Worm (Caenorhabditis elegans): ENCODE measurements around the gene K12H6.5.
A peak's percentile ranks its signal among the peaks of the same experiment; 100 is the strongest.

K12H6.5 gene

ce11 chrII:2804245-2804644 lies 21.7 kb downstream of the K12H6.5 start:
- no peak for TF ChIP-seq cebp-1 (GFP tag; IDR thresholded peaks at IDR 0.05)
- peak; percentile 2 for TF ChIP-seq cebp-1 (tag; optimal IDR thresholded peaks at IDR 0.05)
- TF ChIP-seq let-607 (tag; optimal IDR thresholded peaks at IDR 0.05) = no peak
- TF ChIP-seq ztf-3 (GFP tag; optimal IDR thresholded peaks at IDR 0.05) = no peak
- TF ChIP-seq ztf-25 (GFP tag; IDR thresholded peaks at IDR 0.05) = no peak
- TF ChIP-seq somi-1 (GFP tag; optimal IDR thresholded peaks at IDR 0.05) = peak; percentile 45
- no peak for TF ChIP-seq ceh-79 (tag; optimal IDR thresholded peaks at IDR 0.05)
- TF ChIP-seq him-1 (tag; optimal IDR thresholded peaks at IDR 0.05) = no peak
- peak; percentile 36 for TF ChIP-seq F23B12.7 (tag; optimal IDR thresholded peaks at IDR 0.05; ENCODE audit: insufficient read depth)
- peak; percentile 33; the same call in 1 of the 2 replicates for TF ChIP-seq hmg-1.2 (GFP tag; IDR thresholded peaks at IDR 0.05)
- no peak for TF ChIP-seq pbrm-1 (GFP tag; IDR thresholded peaks at IDR 0.05)
- TF ChIP-seq let-526 (GFP tag; IDR thresholded peaks at IDR 0.05) = no peak

ce11 chrII:2802804-2803586 lies 23.0 kb downstream of the K12H6.5 start:
- TF ChIP-seq cebp-1 (GFP tag; IDR thresholded peaks at IDR 0.05) (no peak), cebp-1 (tag; optimal IDR thresholded peaks at IDR 0.05) (peak; percentile 44), nhr-80 (tag; optimal IDR thresholded peaks at IDR 0.05) (peak; percentile 75), hmg-1.2 (GFP tag; IDR thresholded peaks at IDR 0.05) (peak; percentile 91), madf-6 (GFP tag; IDR thresholded peaks at IDR 0.05) (no peak), Y53G8AR.9 (GFP tag; conservative IDR thresholded peaks at IDR 0.05) (no peak)

ce11 chrII:2801764-2802163 lies 24.2 kb downstream of the K12H6.5 start:
- TF ChIP-seq atf-7 (tag; optimal IDR thresholded peaks at IDR 0.05) (no peak), D2030.7 (GFP tag; IDR thresholded peaks at IDR 0.05) (no peak), ztf-18 (tag; optimal IDR thresholded peaks at IDR 0.05) (no peak), zfh-2 (GFP tag; conservative IDR thresholded peaks at IDR 0.05) (peak; percentile 58; the same call in 1 of the 2 replicates), athp-1 (tag; optimal IDR thresholded peaks at IDR 0.05) (no peak), B0019.2 (GFP tag; conservative IDR thresholded peaks at IDR 0.05) (no peak), egl-44 (GFP tag; IDR thresholded peaks at IDR 0.05) (no peak), T26A5.8 (tag; optimal IDR thresholded peaks at IDR 0.05) (no peak), hmg-1.2 (GFP tag; IDR thresholded peaks at IDR 0.05) (peak; percentile 55), madf-8 (GFP tag; conservative IDR thresholded peaks at IDR 0.05) (no peak), chd-7 (tag; optimal IDR thresholded peaks at IDR 0.05) (no peak), ceh-27 (GFP tag; optimal IDR thresholded peaks at IDR 0.05) (no peak)

- no peak for TF ChIP-seq somi-1 (GFP tag; optimal IDR thresholded peaks at IDR 0.05)
- TF ChIP-seq nhr-80 (tag; optimal IDR thresholded peaks at IDR 0.05) = peak; percentile 67
- no peak for TF ChIP-seq attf-3 (GFP tag; conservative IDR thresholded peaks at IDR 0.05)
- no peak for TF ChIP-seq lag-1 (GFP tag; IDR thresholded peaks at IDR 0.05)
- no peak for TF ChIP-seq attf-5 (GFP tag; optimal IDR thresholded peaks at IDR 0.05)
- no peak for TF ChIP-seq cebp-1 (GFP tag; IDR thresholded peaks at IDR 0.05)
- TF ChIP-seq cebp-1 (tag; optimal IDR thresholded peaks at IDR 0.05) = peak; percentile 42
- TF ChIP-seq lin-35 (GFP tag; optimal IDR thresholded peaks at IDR 0.05) = peak in 1 of 3 experiments; percentile 41
- peak in 1 of 2 experiments; percentile 42 for TF ChIP-seq let-607 (tag; optimal IDR thresholded peaks at IDR 0.05)
- TF ChIP-seq repo-1 (tag; optimal IDR thresholded peaks at IDR 0.05) = no peak
- no peak for TF ChIP-seq ets-4 (GFP tag; optimal IDR thresholded peaks at IDR 0.05)
- TF ChIP-seq hmg-1.2 (GFP tag; IDR thresholded peaks at IDR 0.05) = peak; percentile 82
- peak; percentile 15 for TF ChIP-seq tbp1 (GFP tag; optimal IDR thresholded peaks at IDR 0.05)
- no peak for TF ChIP-seq B0035.1 (tag; optimal IDR thresholded peaks at IDR 0.05)
- no peak for TF ChIP-seq dpff-1 (tag; optimal IDR thresholded peaks at IDR 0.05)
- peak; percentile 57 for TF ChIP-seq mcd-1 (GFP tag; IDR thresholded peaks at IDR 0.05)
- TF ChIP-seq dpl-1 (GFP tag; optimal IDR thresholded peaks at IDR 0.05) = no peak
- no peak for TF ChIP-seq lir-1 (GFP tag; conservative IDR thresholded peaks at IDR 0.05)
- no peak for TF ChIP-seq hrde-1 (tag; optimal IDR thresholded peaks at IDR 0.05; ENCODE audit: borderline replicate concordance)
- TF ChIP-seq C06A6.2 (GFP tag; conservative IDR thresholded peaks at IDR 0.05) = no peak
- TF ChIP-seq chd-7 (tag; optimal IDR thresholded peaks at IDR 0.05) = peak; percentile 5
- no peak for TF ChIP-seq gei-17 (GFP tag; optimal IDR thresholded peaks at IDR 0.05)
These were observed 25.3 kb downstream of the K12H6.5 start, which contains the start of gene nhr-119 for ce11 chrII:2800550-2801233. Gene nhr-119 (minus strand): TSS chrII:2800600.

Measured in whole organism, young adult.